Worm (Caenorhabditis elegans): Measurements from ENCODE around the gene Y48G9A.9.

ce11 chrIII:2129377-2129776, 36.9 kb downstream of the Y48G9A.9 start:
- TF ChIP-seq ceh-82 (tag; optimal IDR thresholded peaks at IDR 0.05) (no peak), aly-2 (tag; optimal IDR thresholded peaks at IDR 0.05) (no peak), dpl-1 (GFP tag; optimal IDR thresholded peaks at IDR 0.05) (no peak), lin-1 (GFP tag; IDR thresholded peaks at IDR 0.05) (no peak), mdt-29 (GFP tag; IDR thresholded peaks at IDR 0.05) (no peak), ama-1 (optimal IDR thresholded peaks at IDR 0.05) (no peak), fos-1 (tag; optimal IDR thresholded peaks at IDR 0.05) (no peak), hlh-30 (tag; optimal IDR thresholded peaks at IDR 0.05; ENCODE audit: insufficient read depth) (no peak), ceh-20 (GFP tag; IDR thresholded peaks at IDR 0.05) (no peak), snpc-4 (tag; optimal IDR thresholded peaks at IDR 0.05) (no peak)

Data from whole organism, L4 larva.